Worm (Caenorhabditis elegans): ENCODE data around the gene str-20.
A peak's percentile ranks its signal among the peaks of the same experiment; 100 is the strongest.

Gene str-20

ce11 chrV:723895-724352 lies 32.3 kb upstream of the str-20 start, which contains the start of gene fbxb-72:
TSS of gene fbxb-72 (minus strand) at chrV:723952.
- TF ChIP-seq crh-2 (tag; optimal IDR thresholded peaks at IDR 0.05) = peak; percentile 85
- no peak for TF ChIP-seq peb-1 (tag; optimal IDR thresholded peaks at IDR 0.05)
- peak; percentile 17 for TF ChIP-seq ZK546.5 (tag; optimal IDR thresholded peaks at IDR 0.05)
- peak; percentile 90 for TF ChIP-seq Y55F3AM.14 (GFP tag; optimal IDR thresholded peaks at IDR 0.05)
- TF ChIP-seq nhr-21 (tag; optimal IDR thresholded peaks at IDR 0.05) = peak; percentile 95
- TF ChIP-seq skn-1 (tag; optimal IDR thresholded peaks at IDR 0.05) = no peak
- TF ChIP-seq F13H6.1 (tag; optimal IDR thresholded peaks at IDR 0.05) = peak; percentile 71
- no peak for TF ChIP-seq mab-5 (tag; optimal IDR thresholded peaks at IDR 0.05)
- TF ChIP-seq elt-1 (tag; optimal IDR thresholded peaks at IDR 0.05) = no peak
- peak; percentile 98 for TF ChIP-seq ama-1 (optimal IDR thresholded peaks at IDR 0.05)
- TF ChIP-seq nhr-12 (tag; optimal IDR thresholded peaks at IDR 0.05) = no peak
- TF ChIP-seq nhr-129 (tag; optimal IDR thresholded peaks at IDR 0.05) = peak; percentile 88
- peak; percentile 37 for TF ChIP-seq snpc-4 (tag; optimal IDR thresholded peaks at IDR 0.05)
- TF ChIP-seq nhr-23 (tag; optimal IDR thresholded peaks at IDR 0.05) = no peak
- peak in 1 of 2 experiments; percentile 87 for TF ChIP-seq lsy-2 (tag; optimal IDR thresholded peaks at IDR 0.05)
- TF ChIP-seq sem-4 (tag; optimal IDR thresholded peaks at IDR 0.05) = peak; percentile 8
- TF ChIP-seq unc-39 (tag; optimal IDR thresholded peaks at IDR 0.05) = no peak
- TF ChIP-seq sma-9 (GFP tag; optimal IDR thresholded peaks at IDR 0.05) = peak; percentile 77
- no peak for TF ChIP-seq sma-9 (tag; optimal IDR thresholded peaks at IDR 0.05)
- no peak for TF ChIP-seq egl-27 (tag; optimal IDR thresholded peaks at IDR 0.05)
- peak; percentile 5 for TF ChIP-seq aly-2 (tag; optimal IDR thresholded peaks at IDR 0.05)
- peak; percentile 63 for TF ChIP-seq nhr-6 (tag; optimal IDR thresholded peaks at IDR 0.05)
- peak; percentile 89 for TF ChIP-seq ztf-4 (tag; optimal IDR thresholded peaks at IDR 0.05)
- peak; percentile 46 for TF ChIP-seq gmeb-1 (tag; optimal IDR thresholded peaks at IDR 0.05)
- TF ChIP-seq blmp-1 (tag; optimal IDR thresholded peaks at IDR 0.05; ENCODE audit: insufficient read depth) = peak; percentile 73
- TF ChIP-seq nhr-25 (tag; optimal IDR thresholded peaks at IDR 0.05) = peak; percentile 89
- peak; percentile 53 for TF ChIP-seq lin-13 (GFP tag; optimal IDR thresholded peaks at IDR 0.05)
- TF ChIP-seq R02D3.7 (tag; optimal IDR thresholded peaks at IDR 0.05) = no peak
- peak; percentile 32 for TF ChIP-seq C34F6.9 (tag; optimal IDR thresholded peaks at IDR 0.05)
- 0 out of 2 replicates have a peak, but pooled peaks have one; percentile 18 for TF ChIP-seq ztf-1 (GFP tag; conservative IDR thresholded peaks at IDR 0.05)
- TF ChIP-seq sma-3 (GFP tag; optimal IDR thresholded peaks at IDR 0.05) = peak; percentile 70

- TF ChIP-seq fos-1 (tag; optimal IDR thresholded peaks at IDR 0.05) (no peak), lin-11 (tag; optimal IDR thresholded peaks at IDR 0.05) (no peak), nhr-25 (tag; optimal IDR thresholded peaks at IDR 0.05) (no peak), lin-39 (tag; optimal IDR thresholded peaks at IDR 0.05) (no peak), sma-3 (GFP tag; optimal IDR thresholded peaks at IDR 0.05) (peak; percentile 31)
Observed at ce11 chrV:724470-724890, 31.8 kb upstream of the str-20 start.

ce11 chrV:724946-725806 lies 31.1 kb upstream of the str-20 start:
- TF ChIP-seq nhr-21 (tag; optimal IDR thresholded peaks at IDR 0.05) = peak; percentile 16
- TF ChIP-seq lin-11 (tag; optimal IDR thresholded peaks at IDR 0.05) = peak; percentile 13
- peak; percentile 41 for TF ChIP-seq sma-9 (GFP tag; optimal IDR thresholded peaks at IDR 0.05)
- TF ChIP-seq sma-9 (tag; optimal IDR thresholded peaks at IDR 0.05) = no peak
- no peak for TF ChIP-seq nhr-6 (tag; optimal IDR thresholded peaks at IDR 0.05)
- TF ChIP-seq Y55F3AM.14 (GFP tag; optimal IDR thresholded peaks at IDR 0.05) = peak; percentile 14
- peak; percentile 35 for TF ChIP-seq nhr-129 (tag; optimal IDR thresholded peaks at IDR 0.05)
- TF ChIP-seq nhr-237 (tag; optimal IDR thresholded peaks at IDR 0.05) = no peak
- TF ChIP-seq ama-1 (optimal IDR thresholded peaks at IDR 0.05) = peak; percentile 92

Data from whole organism, L2 larva.